Fruit fly (Drosophila melanogaster) whole organism, pupa: ENCODE data around the gene CG14135.

ENCODE experiments used
- CG32121 ChIP-seq: fragments of 200-800 bp; sonication (Bioruptor generic); IDR thresholded peaks from 2 replicates; pipeline ENCODE4 v1.3.6; 2022; ENCODE audit warnings: missing biosample characterization, missing genetic modification characterization
- CG9948 ChIP-seq: fragments of 200-800 bp; sonication (Bioruptor generic); optimal IDR thresholded peaks from 2 replicates; lab custom pipeline; 2018; ENCODE audit warnings: missing biosample characterization, mild to moderate bottlenecking, missing genetic modification characterization, moderate library complexity

DNA sequence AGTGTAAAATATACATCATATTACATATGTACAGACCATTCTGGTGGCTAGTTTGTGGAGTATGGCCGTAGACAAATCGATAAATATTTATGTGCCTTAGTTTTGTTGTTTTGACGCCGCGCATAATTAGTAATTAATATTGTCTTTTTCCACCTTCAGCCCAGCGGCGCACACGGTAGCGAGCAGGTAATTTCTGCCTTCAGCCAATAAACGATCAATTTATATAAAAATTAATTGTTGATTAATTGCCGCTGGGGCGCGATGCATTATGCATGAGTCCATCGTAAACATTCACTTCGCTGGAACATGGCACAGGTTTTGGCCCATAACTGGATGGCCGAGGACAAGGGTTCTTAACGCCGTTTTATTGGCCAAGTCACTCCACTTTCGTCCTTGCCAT is 25.9 kb downstream of the CG14135 start:
- TF ChIP-seq CG9948 (tag; lab: Kevin White, UChicago): no peak
- no peak for TF ChIP-seq CG32121 (GFP tag; lab: Robert Waterston, UW)
